Fruit fly (Drosophila melanogaster) S2 (cell line): Measurements from ENCODE around the gene Snx27.

ENCODE experiments used
- CG8478 ChIP-seq: fragments of >200 bp; optimal IDR thresholded peaks from 2 replicates; lab custom pipeline; 2018
- CTCF ChIP-seq, 2 experiments: fragments of >200 bp; optimal IDR thresholded peaks; 2 replicates each; lab custom pipeline; 2018

DNA sequence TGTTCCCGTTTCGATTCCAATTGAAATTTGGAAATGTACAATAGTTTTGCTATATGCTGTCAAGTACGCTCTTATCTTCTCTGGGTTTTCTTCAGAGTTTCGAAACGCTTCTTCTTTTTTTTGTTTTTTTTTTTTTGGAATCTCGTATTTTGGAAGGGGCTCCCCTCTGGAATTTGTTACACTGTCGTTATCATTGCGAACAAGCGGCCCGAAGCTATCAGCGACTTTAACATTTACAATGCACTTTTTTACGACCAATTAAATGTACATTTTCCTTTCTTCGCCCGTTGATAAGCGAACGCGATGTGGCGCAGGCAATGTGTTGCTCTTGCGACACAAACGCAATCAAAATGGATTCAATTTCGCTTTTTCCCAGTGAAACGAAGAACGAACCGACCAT, 61.0 kb downstream of the Snx27 start:
- TF ChIP-seq CG8478 (lab: Kevin White, UChicago) (no peak), CTCF (optimal IDR thresholded peaks at IDR 0.05; lab: Kevin White, UChicago) (no peak)
